Fruit fly (Drosophila melanogaster): ENCODE data around the gene mRpS31.
A peak's percentile ranks its signal among the peaks of the same experiment; 100 is the strongest.

The mRpS31 gene

dm6 chr3L:16033090-16033828, 28.3 kb downstream of the mRpS31 start, which contains the start of the genes CG42717 and CG42716:
TSS of gene CG42717 (minus strand) at chr3L:16033190.
TSS of gene CG42716 (plus strand) at chr3L:16033778.
- TF ChIP-seq tj (GFP tag; optimal IDR thresholded peaks at IDR 0.05) = no peak
- no peak for TF ChIP-seq bab1 (GFP tag; optimal IDR thresholded peaks at IDR 0.05)
- no peak for TF ChIP-seq CG7101 (tag; optimal IDR thresholded peaks at IDR 0.05)
- no peak for TF ChIP-seq Hr96 (GFP tag; optimal IDR thresholded peaks at IDR 0.05)
- TF ChIP-seq CG33017 (tag; optimal IDR thresholded peaks at IDR 0.05) = no peak
- TF ChIP-seq toe (GFP tag; optimal IDR thresholded peaks at IDR 0.05) = no peak
- TF ChIP-seq CG12768 (GFP tag; optimal IDR thresholded peaks at IDR 0.05) = no peak
- no peak for TF ChIP-seq pad (GFP tag; optimal IDR thresholded peaks at IDR 0.05)
- TF ChIP-seq CG11617 (GFP tag; optimal IDR thresholded peaks at IDR 0.05) = no peak
- TF ChIP-seq Clk (GFP tag; optimal IDR thresholded peaks at IDR 0.05) = no peak
- TF ChIP-seq ovo (GFP tag; optimal IDR thresholded peaks at IDR 0.05) = no peak
- no peak for TF ChIP-seq kay (GFP tag; ENCODE audit: borderline replicate concordance)
- TF ChIP-seq Mnt (GFP tag; optimal IDR thresholded peaks at IDR 0.05) = no peak
- TF ChIP-seq CG7045 (GFP tag; optimal IDR thresholded peaks at IDR 0.05) = no peak
- no peak for TF ChIP-seq cic (GFP tag; optimal IDR thresholded peaks at IDR 0.05)
- TF ChIP-seq CG5204 (GFP tag; optimal IDR thresholded peaks at IDR 0.05) = no peak

- no peak for TF ChIP-seq Crg-1 (GFP tag; optimal IDR thresholded peaks at IDR 0.05)
- no peak for TF ChIP-seq Mnt (GFP tag; optimal IDR thresholded peaks at IDR 0.05)
- TF ChIP-seq CG5204 (GFP tag; optimal IDR thresholded peaks at IDR 0.05) = no peak
- TF ChIP-seq CG1620 (GFP tag; optimal IDR thresholded peaks at IDR 0.05) = no peak
- TF ChIP-seq CG7045 (GFP tag; optimal IDR thresholded peaks at IDR 0.05) = no peak
- TF ChIP-seq Clk (GFP tag; optimal IDR thresholded peaks at IDR 0.05) = no peak
- no peak for TF ChIP-seq CG14711 (tag; optimal IDR thresholded peaks at IDR 0.05)
- no peak for TF ChIP-seq tj (GFP tag; optimal IDR thresholded peaks at IDR 0.05)
Observed at dm6 chr3L:16034224-16034623, 29.2 kb downstream of the mRpS31 start, which contains the start of gene CG42538. TSS of gene CG42538 (plus strand) at chr3L:16034524.

- TF ChIP-seq CG14711 (tag; optimal IDR thresholded peaks at IDR 0.05) (no peak), CG11617 (GFP tag; optimal IDR thresholded peaks at IDR 0.05) (no peak), Crg-1 (GFP tag; optimal IDR thresholded peaks at IDR 0.05) (no peak), CG5204 (GFP tag; optimal IDR thresholded peaks at IDR 0.05) (no peak), Mnt (GFP tag; optimal IDR thresholded peaks at IDR 0.05) (no peak), bab1 (GFP tag; optimal IDR thresholded peaks at IDR 0.05) (no peak), CG1620 (GFP tag; optimal IDR thresholded peaks at IDR 0.05) (no peak), tj (GFP tag; optimal IDR thresholded peaks at IDR 0.05) (no peak), Hr96 (GFP tag; optimal IDR thresholded peaks at IDR 0.05) (no peak), CG33017 (tag; optimal IDR thresholded peaks at IDR 0.05) (no peak), Clk (GFP tag; optimal IDR thresholded peaks at IDR 0.05) (no peak), cnc (optimal IDR thresholded peaks at IDR 0.05) (no peak), kay (GFP tag; ENCODE audit: borderline replicate concordance) (no peak), ovo (GFP tag; optimal IDR thresholded peaks at IDR 0.05) (no peak), CG7045 (GFP tag; optimal IDR thresholded peaks at IDR 0.05) (no peak), pad (GFP tag; optimal IDR thresholded peaks at IDR 0.05) (no peak)
Observed at dm6 chr3L:16035185-16035584, 30.2 kb downstream of the mRpS31 start, which contains the start of gene CG5895. TSS of gene CG5895 (plus strand) at chr3L:16035485.

- TF ChIP-seq tj (GFP tag; optimal IDR thresholded peaks at IDR 0.05) = no peak
- no peak for TF ChIP-seq pad (GFP tag; optimal IDR thresholded peaks at IDR 0.05)
- peak; percentile 46 for TF ChIP-seq CG5204 (GFP tag; optimal IDR thresholded peaks at IDR 0.05)
- TF ChIP-seq CG7045 (GFP tag; optimal IDR thresholded peaks at IDR 0.05) = peak; percentile 51
- TF ChIP-seq toe (GFP tag; optimal IDR thresholded peaks at IDR 0.05) = peak; percentile 16
- TF ChIP-seq CG33017 (tag; optimal IDR thresholded peaks at IDR 0.05) = no peak
- TF ChIP-seq Crg-1 (GFP tag; optimal IDR thresholded peaks at IDR 0.05) = peak; percentile 41
- no peak for TF ChIP-seq CG11617 (GFP tag; optimal IDR thresholded peaks at IDR 0.05)
- TF ChIP-seq Hr96 (GFP tag; optimal IDR thresholded peaks at IDR 0.05) = peak; percentile 31
- no peak for TF ChIP-seq cnc (optimal IDR thresholded peaks at IDR 0.05)
- no peak for TF ChIP-seq Mnt (GFP tag; optimal IDR thresholded peaks at IDR 0.05)
- no peak for TF ChIP-seq CG12768 (GFP tag; optimal IDR thresholded peaks at IDR 0.05)
- peak; percentile 4 for TF ChIP-seq Clk (GFP tag; optimal IDR thresholded peaks at IDR 0.05)
- peak; percentile 58 for TF ChIP-seq CG7101 (tag; optimal IDR thresholded peaks at IDR 0.05)
- peak; percentile 98 for TF ChIP-seq kay (GFP tag; ENCODE audit: borderline replicate concordance)
- no peak for TF ChIP-seq cic (GFP tag; optimal IDR thresholded peaks at IDR 0.05)
- peak; percentile 31 for TF ChIP-seq CG1620 (GFP tag; optimal IDR thresholded peaks at IDR 0.05)
- TF ChIP-seq ovo (GFP tag; optimal IDR thresholded peaks at IDR 0.05) = peak; percentile 27
- TF ChIP-seq bab1 (GFP tag; optimal IDR thresholded peaks at IDR 0.05) = peak; percentile 83
- TF ChIP-seq CG14711 (tag; optimal IDR thresholded peaks at IDR 0.05) = peak; percentile 52
Observed at dm6 chr3L:16037048-16037477, 32.1 kb downstream of the mRpS31 start.

dm6 chr3L:16037690-16038332, 32.8 kb downstream of the mRpS31 start:
- TF ChIP-seq Hr96 (GFP tag; optimal IDR thresholded peaks at IDR 0.05) (no peak), tj (GFP tag; optimal IDR thresholded peaks at IDR 0.05) (peak; percentile 57), cic (GFP tag; optimal IDR thresholded peaks at IDR 0.05) (peak; percentile 8), bab1 (GFP tag; optimal IDR thresholded peaks at IDR 0.05) (no peak), CG33017 (tag; optimal IDR thresholded peaks at IDR 0.05) (peak; percentile 15), CG11617 (GFP tag; optimal IDR thresholded peaks at IDR 0.05) (no peak), kay (GFP tag; ENCODE audit: borderline replicate concordance) (peak; percentile 84), CG1620 (GFP tag; optimal IDR thresholded peaks at IDR 0.05) (no peak), CG5204 (GFP tag; optimal IDR thresholded peaks at IDR 0.05) (no peak), CG12768 (GFP tag; optimal IDR thresholded peaks at IDR 0.05) (peak; percentile 71), Crg-1 (GFP tag; optimal IDR thresholded peaks at IDR 0.05) (no peak), Clk (GFP tag; optimal IDR thresholded peaks at IDR 0.05) (no peak), ovo (GFP tag; optimal IDR thresholded peaks at IDR 0.05) (peak; percentile 23), CG14711 (tag; optimal IDR thresholded peaks at IDR 0.05) (no peak), Mnt (GFP tag; optimal IDR thresholded peaks at IDR 0.05) (peak; percentile 52), CG7045 (GFP tag; optimal IDR thresholded peaks at IDR 0.05) (no peak), pad (GFP tag; optimal IDR thresholded peaks at IDR 0.05) (no peak), cnc (optimal IDR thresholded peaks at IDR 0.05) (no peak), CG7101 (tag; optimal IDR thresholded peaks at IDR 0.05) (peak; percentile 16), toe (GFP tag; optimal IDR thresholded peaks at IDR 0.05) (no peak)

Data from whole organism, adult.